Worm (Caenorhabditis elegans): ENCODE results near the gene F19C7.2.

- TF ChIP-seq ceh-27 (GFP tag; optimal IDR thresholded peaks at IDR 0.05), result no peak
- no peak for TF ChIP-seq ama-1 (optimal IDR thresholded peaks at IDR 0.05)
- TF ChIP-seq ama-1 (GFP tag; optimal IDR thresholded peaks at IDR 0.05), result no peak
- no peak for TF ChIP-seq dpl-1 (GFP tag; optimal IDR thresholded peaks at IDR 0.05)
- TF ChIP-seq F57C9.4 (tag; optimal IDR thresholded peaks at IDR 0.05), result no peak
- TF ChIP-seq lin-40 (tag; optimal IDR thresholded peaks at IDR 0.05), result no peak
- no peak for TF ChIP-seq Y67H2A.10 (GFP tag; conservative IDR thresholded peaks at IDR 0.05)
- no peak for TF ChIP-seq Y56A3A.18 (GFP tag; IDR thresholded peaks at IDR 0.05)
- TF ChIP-seq ztf-6 (GFP tag; IDR thresholded peaks at IDR 0.05), result no peak
- TF ChIP-seq aptf-2 (GFP tag; conservative IDR thresholded peaks at IDR 0.05), result no peak
- TF ChIP-seq ets-4 (GFP tag; optimal IDR thresholded peaks at IDR 0.05), result no peak
These were observed 32.4 kb upstream of the F19C7.2 start, which contains the start of gene F28E10.4 for ce11 chrIV:4567343-4567742.
